Fruit fly (Drosophila melanogaster) whole organism, embryonic: ENCODE results near the gene Cyp311a1.
A peak's percentile ranks its signal among the peaks of the same experiment; 100 is the strongest.

ENCODE experiments used
- Atf6 ChIP-seq: fragments of 200-800 bp; sonication (Bioruptor generic); IDR thresholded peaks from 2 replicates; pipeline ENCODE4 v1.3.6; 2022; ENCODE audit warnings: missing biosample characterization, missing genetic modification characterization
- Bteb2 ChIP-seq: fragments of 200-800 bp; sonication (Bioruptor generic); optimal IDR thresholded peaks from 2 replicates; lab custom pipeline; 2016; ENCODE audit warnings: missing biosample characterization, missing genetic modification characterization
- CG10321 ChIP-seq: fragments of 200-800 bp; sonication (Bioruptor generic); IDR thresholded peaks from 2 replicates; pipeline ENCODE4 v1.3.6; 2022; ENCODE audit warnings: missing biosample characterization, missing genetic modification characterization
- CG10543 ChIP-seq: fragments of 200-800 bp; sonication (Bioruptor generic); optimal IDR thresholded peaks from 3 replicates; lab custom pipeline; 2017; ENCODE audit warnings: missing biosample characterization, mild to moderate bottlenecking, missing genetic modification characterization, moderate library complexity
- CG12104 ChIP-seq: fragments of 200-800 bp; sonication (Bioruptor generic); optimal IDR thresholded peaks from 3 replicates; lab custom pipeline; 2016; ENCODE audit warnings: missing biosample characterization, missing genetic modification characterization
- CG13287 ChIP-seq: fragments of 200-800 bp; sonication (Bioruptor generic); IDR thresholded peaks from 2 replicates; pipeline ENCODE4 v1.3.6; 2022; ENCODE audit warnings: missing biosample characterization, missing genetic modification characterization; ENCODE audit not compliant: partially characterized antibody
- CG14441 ChIP-seq: fragments of 200-800 bp; sonication (Bioruptor generic); IDR thresholded peaks from 2 replicates; pipeline ENCODE4 v1.3.6; 2022; ENCODE audit warnings: missing biosample characterization, missing genetic modification characterization
- CG15073 ChIP-seq: fragments of 200-800 bp; sonication (Bioruptor generic); optimal IDR thresholded peaks from 2 replicates; lab custom pipeline; 2016; ENCODE audit warnings: missing biosample characterization, missing genetic modification characterization
- CG15479 ChIP-seq: fragments of 200-800 bp; sonication (Bioruptor generic); optimal IDR thresholded peaks from 3 replicates; lab custom pipeline; 2019; ENCODE audit warnings: missing biosample characterization, mild to moderate bottlenecking, missing genetic modification characterization, moderate library complexity
- CG2199 ChIP-seq: fragments of 200-800 bp; sonication (Bioruptor generic); IDR thresholded peaks from 3 replicates; pipeline ENCODE4 v1.3.6; 2022; ENCODE audit warnings: missing biosample characterization, missing genetic modification characterization
- CG3838 ChIP-seq: fragments of 200-800 bp; sonication (Bioruptor generic); optimal IDR thresholded peaks from 3 replicates; lab custom pipeline; 2016; ENCODE audit warnings: missing biosample characterization, missing genetic modification characterization
- CG43689 ChIP-seq: fragments of 200-800 bp; sonication (Bioruptor generic); IDR thresholded peaks from 2 replicates; pipeline ENCODE4 v1.3.6; 2022; ENCODE audit warnings: missing biosample characterization, missing genetic modification characterization
- CG4730 ChIP-seq: fragments of 200-800 bp; sonication (Bioruptor generic); IDR thresholded peaks from 2 replicates; pipeline ENCODE4 v1.3.6; 2022; ENCODE audit warnings: missing biosample characterization, missing genetic modification characterization
- CG6689 ChIP-seq: fragments of 200-800 bp; sonication (Bioruptor generic); IDR thresholded peaks from 2 replicates; pipeline ENCODE4 v1.3.6; 2022; ENCODE audit warnings: missing biosample characterization, missing genetic modification characterization
- CG7357 ChIP-seq: fragments of 200-800 bp; sonication (Bioruptor generic); IDR thresholded peaks from 3 replicates; pipeline ENCODE4 v1.3.6; 2022; ENCODE audit warnings: missing biosample characterization, missing genetic modification characterization
- CG7963 ChIP-seq: fragments of 200-800 bp; sonication (Bioruptor generic); IDR thresholded peaks from 3 replicates; pipeline ENCODE4 v1.3.6; 2022; ENCODE audit warnings: missing biosample characterization, missing genetic modification characterization; ENCODE audit not compliant: partially characterized antibody
- CG9609 ChIP-seq: fragments of 200-800 bp; sonication (Bioruptor generic); optimal IDR thresholded peaks from 3 replicates; lab custom pipeline; 2016; ENCODE audit warnings: missing biosample characterization, missing genetic modification characterization
- CG9876 ChIP-seq: fragments of 200-800 bp; sonication (Bioruptor generic); optimal IDR thresholded peaks from 2 replicates; lab custom pipeline; 2016; ENCODE audit warnings: missing biosample characterization, missing genetic modification characterization
- Chrac-16 ChIP-seq: fragments of 200-800 bp; sonication (Bioruptor generic); optimal IDR thresholded peaks from 3 replicates; lab custom pipeline; 2016; ENCODE audit warnings: missing biosample characterization, missing genetic modification characterization
- D19B ChIP-seq: fragments of 200-800 bp; sonication (Bioruptor generic); optimal IDR thresholded peaks from 2 replicates; lab custom pipeline; 2017; ENCODE audit warnings: missing biosample characterization, mild to moderate bottlenecking, missing genetic modification characterization
- Deaf1 ChIP-seq: fragments of 200-800 bp; optimal IDR thresholded peaks from 3 replicates; lab custom pipeline; 2019; ENCODE audit warnings: missing biosample characterization, mild to moderate bottlenecking, missing genetic modification characterization, moderate library complexity
- Eip74EF ChIP-seq, 2 experiments: fragments of 200-800 bp in 1 of 2; fragments of >200 bp in 1 of 2; sonication (Bioruptor generic) in 1 of 2; optimal IDR thresholded peaks; 2 replicates each; lab custom pipeline; 2017 to 2019; ENCODE audit warnings: missing biosample characterization in 2 of 2, missing genetic modification characterization in 2 of 2, mild to moderate bottlenecking in 1 of 2, moderate library complexity in 1 of 2
- Fer1 ChIP-seq: fragments of 200-800 bp; sonication (Bioruptor generic); optimal IDR thresholded peaks from 2 replicates; lab custom pipeline; 2017; ENCODE audit warnings: missing biosample characterization, mild to moderate bottlenecking, missing genetic modification characterization
- HLH3B ChIP-seq: fragments of 200-800 bp; sonication (Bioruptor generic); IDR thresholded peaks from 2 replicates; pipeline ENCODE4 v1.3.6; 2022; ENCODE audit warnings: missing biosample characterization, missing genetic modification characterization
- HLH4C ChIP-seq: fragments of 200-800 bp; sonication (Bioruptor generic); IDR thresholded peaks from 3 replicates; pipeline ENCODE4 v1.3.6; 2022; ENCODE audit warnings: missing biosample characterization, missing genetic modification characterization; ENCODE audit not compliant: partially characterized antibody
- MESR4 ChIP-seq: fragments of 200-800 bp; sonication (Bioruptor generic); optimal IDR thresholded peaks from 2 replicates; lab custom pipeline; 2018; ENCODE audit warnings: missing biosample characterization, mild to moderate bottlenecking, missing genetic modification characterization, moderate library complexity
- Rfx ChIP-seq: fragments of 200-800 bp; sonication (Bioruptor generic); IDR thresholded peaks from 2 replicates; pipeline ENCODE4 v1.3.6; 2022; ENCODE audit warnings: missing biosample characterization, missing genetic modification characterization
- TFAM ChIP-seq: fragments of 200-800 bp; sonication (Bioruptor generic); optimal IDR thresholded peaks from 2 replicates; lab custom pipeline; 2017; ENCODE audit warnings: missing biosample characterization, missing genetic modification characterization, inconsistent platforms
- amos ChIP-seq: fragments of 200-800 bp; sonication (Bioruptor generic); IDR thresholded peaks from 2 replicates; pipeline ENCODE4 v1.3.6; 2022; ENCODE audit warnings: missing biosample characterization, missing genetic modification characterization; ENCODE audit not compliant: partially characterized antibody
- bsh ChIP-seq, 2 experiments: fragments of 200-800 bp; sonication (Bioruptor generic); optimal IDR thresholded peaks; 2 replicates each; lab custom pipeline; 2017 to 2018; ENCODE audit warnings: mild to moderate bottlenecking in 2 of 2, missing biosample characterization in 2 of 2, missing genetic modification characterization in 2 of 2, moderate library complexity in 1 of 2
- chinmo ChIP-seq: fragments of 200-800 bp; sonication (Bioruptor generic); IDR thresholded peaks from 4 replicates; pipeline ENCODE4 v1.3.6; 2022; ENCODE audit warnings: missing biosample characterization, missing genetic modification characterization; ENCODE audit not compliant: partially characterized antibody
- chm ChIP-seq: fragments of 200-800 bp; sonication (Bioruptor generic); IDR thresholded peaks from 2 replicates; pipeline ENCODE4 v1.3.6; 2022; ENCODE audit warnings: missing biosample characterization, missing genetic modification characterization
- ci ChIP-seq: fragments of 200-800 bp; sonication (Bioruptor generic); IDR thresholded peaks from 3 replicates; pipeline ENCODE4 v1.3.6; 2022; ENCODE audit warnings: missing biosample characterization, missing genetic modification characterization
- dimm ChIP-seq: fragments of 200-800 bp; sonication (Bioruptor generic); IDR thresholded peaks from 2 replicates; pipeline ENCODE4 v1.3.6; 2022; ENCODE audit warnings: missing biosample characterization, missing genetic modification characterization
- dmrt99B ChIP-seq: fragments of 200-800 bp; sonication (Bioruptor generic); optimal IDR thresholded peaks from 2 replicates; lab custom pipeline; 2018; ENCODE audit warnings: missing biosample characterization, mild to moderate bottlenecking, missing genetic modification characterization, moderate library complexity
- ewg ChIP-seq: fragments of 200-800 bp; sonication (Bioruptor generic); optimal IDR thresholded peaks from 3 replicates; lab custom pipeline; 2017; ENCODE audit warnings: mild to moderate bottlenecking, missing biosample characterization, missing genetic modification reagents, missing genetic modification characterization
- fd102C ChIP-seq: fragments of 200-800 bp; sonication (Bioruptor generic); optimal IDR thresholded peaks from 2 replicates; lab custom pipeline; 2018; ENCODE audit warnings: missing biosample characterization, mild to moderate bottlenecking, missing genetic modification characterization, moderate library complexity
- gcm2 ChIP-seq: fragments of 200-800 bp; sonication (Bioruptor generic); optimal IDR thresholded peaks from 2 replicates; lab custom pipeline; 2016; ENCODE audit warnings: missing biosample characterization, missing genetic modification characterization
- ham ChIP-seq: fragments of 200-800 bp; sonication (Bioruptor generic); IDR thresholded peaks from 2 replicates; pipeline ENCODE4 v1.3.6; 2022; ENCODE audit warnings: missing biosample characterization, missing genetic modification characterization
- lbe ChIP-seq: fragments of 200-800 bp; sonication (Bioruptor generic); optimal IDR thresholded peaks from 2 replicates; lab custom pipeline; 2016; ENCODE audit warnings: missing biosample characterization, mild to moderate bottlenecking, missing genetic modification characterization
- p53 ChIP-seq: fragments of 200-800 bp; sonication (Bioruptor generic); optimal IDR thresholded peaks from 2 replicates; lab custom pipeline; 2016; ENCODE audit warnings: missing biosample characterization, missing genetic modification characterization
- pum ChIP-seq: fragments of 200-800 bp; sonication (Bioruptor generic); optimal IDR thresholded peaks from 2 replicates; lab custom pipeline; 2016; ENCODE audit warnings: missing biosample characterization, missing genetic modification characterization
- ro ChIP-seq: fragments of 200-800 bp; sonication (Bioruptor generic); IDR thresholded peaks from 2 replicates; pipeline ENCODE4 v1.3.6; 2022; ENCODE audit warnings: missing biosample characterization, missing genetic modification characterization
- sd ChIP-seq: fragments of 200-800 bp; sonication (Bioruptor generic); optimal IDR thresholded peaks from 3 replicates; lab custom pipeline; 2018; ENCODE audit warnings: missing biosample characterization, mild to moderate bottlenecking, missing genetic modification characterization, moderate library complexity
- sim ChIP-seq: fragments of 200-800 bp; sonication (Bioruptor generic); IDR thresholded peaks from 2 replicates; pipeline ENCODE4 v1.3.6; 2022; ENCODE audit warnings: missing biosample characterization, missing genetic modification characterization
- slbo ChIP-seq: fragments of 200-800 bp; sonication (Bioruptor generic); IDR thresholded peaks from 2 replicates; pipeline ENCODE4 v1.3.6; 2022; ENCODE audit warnings: missing biosample characterization, missing genetic modification characterization
- ssp ChIP-seq: fragments of 200-800 bp; sonication (Bioruptor generic); IDR thresholded peaks from 2 replicates; pipeline ENCODE4 v1.3.6; 2022; ENCODE audit warnings: missing biosample characterization, missing genetic modification characterization
- trem ChIP-seq: fragments of 200-800 bp; optimal IDR thresholded peaks from 3 replicates; lab custom pipeline; 2019; ENCODE audit warnings: missing biosample characterization, mild to moderate bottlenecking, missing genetic modification characterization, moderate library complexity
- wdn ChIP-seq: fragments of 200-800 bp; sonication (Bioruptor generic); IDR thresholded peaks from 2 replicates; pipeline ENCODE4 v1.3.6; 2022; ENCODE audit warnings: missing biosample characterization, missing genetic modification characterization

Gene Cyp311a1

DNA sequence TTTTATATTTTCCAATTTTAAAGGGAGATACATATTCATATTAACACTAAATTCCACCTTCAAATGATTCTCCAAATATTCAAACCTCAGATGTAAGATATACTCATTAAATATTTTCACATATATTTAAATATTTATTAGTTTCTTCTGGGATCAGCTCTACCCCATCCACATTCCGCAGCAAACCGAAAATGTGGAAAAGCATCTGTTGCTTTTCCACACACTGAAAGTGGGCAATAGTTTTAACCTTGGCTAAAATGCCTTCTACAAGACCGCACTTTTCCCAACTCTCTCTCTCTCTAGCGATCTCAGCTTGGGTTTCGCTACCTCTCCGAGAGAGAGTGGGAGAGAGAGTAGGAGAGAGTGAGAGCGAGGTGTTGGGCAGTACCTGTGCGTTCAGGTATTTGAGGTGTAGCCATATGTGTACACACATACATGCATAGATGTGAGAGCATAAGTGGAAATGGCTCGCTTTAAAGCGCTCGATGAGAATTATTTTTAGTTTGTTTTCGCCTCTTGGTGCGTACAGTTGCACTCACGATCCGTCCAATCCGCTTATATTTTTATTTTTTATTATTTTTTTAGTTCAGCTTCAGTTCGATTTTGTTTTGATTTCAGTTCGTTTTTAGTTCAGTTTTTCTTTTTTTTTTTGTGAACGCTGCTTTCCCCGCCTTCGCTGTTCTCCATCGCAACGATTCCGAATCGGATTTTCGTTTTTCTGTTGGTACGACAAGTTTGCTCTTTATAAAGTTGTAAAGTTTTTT, 24.4 kb downstream of the Cyp311a1 start, which contains the start of gene CG1806 (continued):
- TF ChIP-seq CG9609 (GFP tag; lab: Kevin White, UChicago) (no peak), amos (no peak; the same call in 1 of the 2 replicates), trem (tag; lab: Kevin White, UChicago) (no peak), CG14441 (GFP tag; lab: Robert Waterston, UW) (no peak), wdn (GFP tag; lab: Robert Waterston, UW) (peak; percentile 30; the same call in 1 of the 2 replicates), pum (GFP tag; lab: Kevin White, UChicago) (no peak), HLH4C (GFP tag; lab: Robert Waterston, UW) (no peak), CG4730 (GFP tag; lab: Robert Waterston, UW) (no peak), CG7963 (GFP tag; lab: Robert Waterston, UW) (no peak), sim (GFP tag; lab: Robert Waterston, UW) (no peak), p53 (GFP tag; lab: Kevin White, UChicago) (no peak), Atf6 (0 out of 2 replicates have a peak, but pooled peaks have one; percentile 31), HLH3B (GFP tag; lab: Robert Waterston, UW) (no peak), CG9876 (no peak), bsh (GFP tag; optimal IDR thresholded peaks at IDR 0.05; lab: Kevin White, UChicago) (peak in 1 of 2 experiments; percentile 33), CG12104 (GFP tag; lab: Kevin White, UChicago) (no peak), TFAM (GFP tag; lab: Kevin White, UChicago) (no peak), lbe (peak; percentile 58), ewg (GFP tag; lab: Kevin White, UChicago) (no peak), CG7357 (GFP tag; lab: Robert Waterston, UW) (no peak), fd102C (GFP tag; lab: Kevin White, UChicago) (no peak), ci (GFP tag; lab: Robert Waterston, UW) (peak; percentile 24; the same call in 2 of the 3 replicates), CG6689 (no peak), CG15479 (GFP tag; lab: Kevin White, UChicago) (no peak), CG10543 (GFP tag; lab: Kevin White, UChicago) (peak; percentile 7), sd (tag; lab: Kevin White, UChicago) (peak; percentile 92), dimm (GFP tag; lab: Robert Waterston, UW) (no peak), CG10321 (no peak), CG13287 (peak; percentile 27), CG43689 (no peak), ssp (GFP tag; lab: Robert Waterston, UW) (no peak), CG2199 (GFP tag; lab: Robert Waterston, UW) (no peak), dmrt99B (tag; lab: Kevin White, UChicago) (no peak), gcm2 (GFP tag; lab: Kevin White, UChicago) (no peak), CG3838 (no peak), chm (GFP tag; lab: Robert Waterston, UW) (peak; percentile 18; the same call in 1 of the 2 replicates), Chrac-16 (GFP tag; lab: Kevin White, UChicago) (peak; percentile 2), Rfx (peak; percentile 24; the same call in 1 of the 2 replicates), slbo (GFP tag; lab: Robert Waterston, UW) (no peak), Fer1 (peak; percentile 22), Bteb2 (GFP tag; lab: Kevin White, UChicago) (no peak), chinmo (GFP tag; lab: Robert Waterston, UW) (0 out of 4 replicates have a peak, but pooled peaks have one; percentile 54), D19B (GFP tag; lab: Kevin White, UChicago) (no peak), Eip74EF (GFP tag; optimal IDR thresholded peaks at IDR 0.05; lab: Kevin White, UChicago) (no peak), ham (no peak), Deaf1 (tag; lab: Kevin White, UChicago) (peak; percentile 26), CG15073 (GFP tag; lab: Kevin White, UChicago) (no peak), MESR4 (GFP tag; lab: Kevin White, UChicago) (no peak), ro (GFP tag; lab: Robert Waterston, UW) (no peak)
